Worm (Caenorhabditis elegans) whole organism, L4/young adult: ENCODE data around the gene Y43F8B.14.

Experiments
- W03F9.2 ChIP-seq: fragments of 150-350 bp; optimal IDR thresholded peaks from 2 replicates; lab custom pipeline; 2014; ENCODE audit warnings: missing biosample characterization, missing genetic modification characterization
- dao-5 ChIP-seq: sonication (generic microtip); optimal IDR thresholded peaks from 2 replicates; lab custom pipeline; 2016; ENCODE audit warnings: missing genotype, missing genetic modification characterization, moderate library complexity, missing compliant biosample characterization
- him-1 ChIP-seq: sonication (generic microtip); optimal IDR thresholded peaks from 2 replicates; lab custom pipeline; 2016; ENCODE audit warnings: missing genotype, missing genetic modification reagents, missing genetic modification characterization, missing compliant biosample characterization

The Y43F8B.14 gene

ce11 chrV:19455650-19456049 is at the start of gene Y43F8B.14, which contains the start of gene Y43F8B.13:
Gene Y43F8B.14 (minus strand): TSS chrV:19455971.
Gene Y43F8B.13 (plus strand): TSS chrV:19455950.
- no peak for TF ChIP-seq W03F9.2 (tag; lab: Kevin White, UChicago)
- TF ChIP-seq him-1 (tag; lab: Kevin White, UChicago) = no peak
- no peak for TF ChIP-seq dao-5 (tag; lab: Kevin White, UChicago)

- TF ChIP-seq him-1 (tag; lab: Kevin White, UChicago) (no peak), dao-5 (tag; lab: Kevin White, UChicago) (no peak), W03F9.2 (tag; lab: Kevin White, UChicago) (no peak)
Observed at ce11 chrV:19502579-19503151, 46.9 kb upstream of the Y43F8B.14 start, which contains the start of gene Y43F8B.3. Gene Y43F8B.3 (plus strand): TSS chrV:19503101.

ce11 chrV:19501389-19501788 is 45.6 kb upstream of the Y43F8B.14 start:
- no peak for TF ChIP-seq dao-5 (tag; lab: Kevin White, UChicago)
- no peak for TF ChIP-seq him-1 (tag; lab: Kevin White, UChicago)
- TF ChIP-seq W03F9.2 (tag; lab: Kevin White, UChicago) = no peak

ce11 chrV:19497087-19497486 is 41.3 kb upstream of the Y43F8B.14 start:
- TF ChIP-seq dao-5 (tag; lab: Kevin White, UChicago) = no peak
- TF ChIP-seq him-1 (tag; lab: Kevin White, UChicago) = no peak
- no peak for TF ChIP-seq W03F9.2 (tag; lab: Kevin White, UChicago)

- TF ChIP-seq W03F9.2 (tag; lab: Kevin White, UChicago) (no peak), him-1 (tag; lab: Kevin White, UChicago) (no peak), dao-5 (tag; lab: Kevin White, UChicago) (no peak)
Observed at ce11 chrV:19495587-19495986, 39.8 kb upstream of the Y43F8B.14 start, which contains the start of gene scl-21. Gene scl-21 (minus strand): TSS chrV:19495687.

- no peak for TF ChIP-seq dao-5 (tag; lab: Kevin White, UChicago)
- no peak for TF ChIP-seq W03F9.2 (tag; lab: Kevin White, UChicago)
- TF ChIP-seq him-1 (tag; lab: Kevin White, UChicago) = no peak
Observed at ce11 chrV:19495145-19495544, 39.4 kb upstream of the Y43F8B.14 start.

ce11 chrV:19491302-19491701 is 35.5 kb upstream of the Y43F8B.14 start, which contains the start of gene Y43F8B.29:
Gene Y43F8B.29 (plus strand): TSS chrV:19491602.
- TF ChIP-seq him-1 (tag; lab: Kevin White, UChicago) (no peak), dao-5 (tag; lab: Kevin White, UChicago) (no peak), W03F9.2 (tag; lab: Kevin White, UChicago) (no peak)

- TF ChIP-seq him-1 (tag; lab: Kevin White, UChicago) (no peak), dao-5 (tag; lab: Kevin White, UChicago) (no peak), W03F9.2 (tag; lab: Kevin White, UChicago) (no peak)
Observed at ce11 chrV:19490461-19490860, 34.7 kb upstream of the Y43F8B.14 start, which contains the start of gene Y43F8B.7. Gene Y43F8B.7 (plus strand): TSS chrV:19490761.

- TF ChIP-seq him-1 (tag; lab: Kevin White, UChicago) = no peak
- no peak for TF ChIP-seq dao-5 (tag; lab: Kevin White, UChicago)
Observed at ce11 chrV:19485690-19486089, 29.9 kb upstream of the Y43F8B.14 start, which contains the start of gene Y43F8B.18. Gene Y43F8B.18 (plus strand): TSS chrV:19485990.

ce11 chrV:19485261-19485660 is 29.5 kb upstream of the Y43F8B.14 start, which contains the start of gene Y43F8B.28:
Gene Y43F8B.28 (plus strand): TSS chrV:19485319.
- TF ChIP-seq W03F9.2 (tag; lab: Kevin White, UChicago) (no peak), him-1 (tag; lab: Kevin White, UChicago) (no peak), dao-5 (tag; lab: Kevin White, UChicago) (no peak)

- TF ChIP-seq W03F9.2 (tag; lab: Kevin White, UChicago) (no peak), dao-5 (tag; lab: Kevin White, UChicago) (no peak), him-1 (tag; lab: Kevin White, UChicago) (no peak)
Observed at ce11 chrV:19484507-19484906, 28.7 kb upstream of the Y43F8B.14 start, which contains the start of gene Y43F8B.17. Gene Y43F8B.17 (plus strand): TSS chrV:19484721.

ce11 chrV:19482535-19482934 is 26.8 kb upstream of the Y43F8B.14 start, which contains the start of gene Y43F8B.22:
Gene Y43F8B.22 (plus strand): TSS chrV:19482835.
- no peak for TF ChIP-seq dao-5 (tag; lab: Kevin White, UChicago)
- TF ChIP-seq W03F9.2 (tag; lab: Kevin White, UChicago) = no peak
- TF ChIP-seq him-1 (tag; lab: Kevin White, UChicago) = no peak

- TF ChIP-seq W03F9.2 (tag; lab: Kevin White, UChicago) (no peak), him-1 (tag; lab: Kevin White, UChicago) (no peak), dao-5 (tag; lab: Kevin White, UChicago) (no peak)
Observed at ce11 chrV:19477852-19478251, 22.1 kb upstream of the Y43F8B.14 start, which contains the start of gene Y43F8B.9. Gene Y43F8B.9 (plus strand): TSS chrV:19478152.
